Fruit fly (Drosophila melanogaster): ENCODE data around the gene TkR99D.
A peak's percentile ranks its signal among the peaks of the same experiment; 100 is the strongest.

Gene TkR99D

dm6 chr3R:30012602-30013489, 43.6 kb upstream of the TkR99D start (continued):
- TF ChIP-seq CG9727 (GFP tag; optimal IDR thresholded peaks at IDR 0.05), result peak; percentile 28
- TF ChIP-seq CG11695 (GFP tag; IDR thresholded peaks at IDR 0.05), result 0 out of 3 replicates have a peak, but pooled peaks have one; percentile 35
- TF ChIP-seq CG18011 (GFP tag; optimal IDR thresholded peaks at IDR 0.05), result no peak
- no peak for TF ChIP-seq CG9609 (GFP tag; optimal IDR thresholded peaks at IDR 0.05)
- no peak for TF ChIP-seq Spps (tag; optimal IDR thresholded peaks at IDR 0.05)
- TF ChIP-seq slbo (GFP tag; IDR thresholded peaks at IDR 0.05), result peak; percentile 48; the same call in 1 of the 2 replicates
- TF ChIP-seq NC2β (GFP tag; optimal IDR thresholded peaks at IDR 0.05), result no peak
- peak; percentile 54 for TF ChIP-seq Atf6 (GFP tag; IDR thresholded peaks at IDR 0.05)
- no peak for TF ChIP-seq ase (GFP tag; IDR thresholded peaks at IDR 0.05)
- peak; percentile 71 for TF ChIP-seq grn (GFP tag; optimal IDR thresholded peaks at IDR 0.05)
- no peak for TF ChIP-seq CG15696 (tag; optimal IDR thresholded peaks at IDR 0.05)
- TF ChIP-seq Chrac-16 (GFP tag; optimal IDR thresholded peaks at IDR 0.05), result no peak
- TF ChIP-seq CG8388 (GFP tag; optimal IDR thresholded peaks at IDR 0.05), result no peak
- TF ChIP-seq danr (GFP tag; IDR thresholded peaks at IDR 0.05), result no peak
- peak; percentile 32 for TF ChIP-seq ERR (GFP tag; optimal IDR thresholded peaks at IDR 0.05)
- no peak for TF ChIP-seq chm (GFP tag; IDR thresholded peaks at IDR 0.05)
- TF ChIP-seq CG17612 (GFP tag; IDR thresholded peaks at IDR 0.05), result no peak
- TF ChIP-seq Oli (tag; optimal IDR thresholded peaks at IDR 0.05), result no peak
- TF ChIP-seq MBD-R2 (GFP tag; IDR thresholded peaks at IDR 0.05), result no peak; the same call in 1 of the 2 replicates
- no peak for TF ChIP-seq CG13287 (GFP tag; IDR thresholded peaks at IDR 0.05; ENCODE audit: partially characterized antibody)
- no peak for TF ChIP-seq CG6654 (GFP tag; optimal IDR thresholded peaks at IDR 0.05)
- no peak for TF ChIP-seq Nf-YC (tag; optimal IDR thresholded peaks at IDR 0.05)
- peak; percentile 78 for TF ChIP-seq CG13624 (GFP tag; optimal IDR thresholded peaks at IDR 0.05)
- TF ChIP-seq dati (GFP tag; IDR thresholded peaks at IDR 0.05), result no peak
- peak; percentile 27 for TF ChIP-seq CG34376 (GFP tag; optimal IDR thresholded peaks at IDR 0.05)
- no peak for TF ChIP-seq HLHmδ (GFP tag; optimal IDR thresholded peaks at IDR 0.05)
- TF ChIP-seq Drgx (GFP tag; IDR thresholded peaks at IDR 0.05), result peak; percentile 59
- peak; percentile 42 for TF ChIP-seq CG2120 (GFP tag; optimal IDR thresholded peaks at IDR 0.05)
- no peak for TF ChIP-seq Ets65A (GFP tag)
- no peak for TF ChIP-seq gro (GFP tag; optimal IDR thresholded peaks at IDR 0.05)
- TF ChIP-seq CG11247 (GFP tag; IDR thresholded peaks at IDR 0.05), result 0 out of 2 replicates have a peak, but pooled peaks have one; percentile 27
- no peak for TF ChIP-seq tio (GFP tag; optimal IDR thresholded peaks at IDR 0.05)
- no peak for TF ChIP-seq hkb (optimal IDR thresholded peaks at IDR 0.05)
- peak; percentile 47 for TF ChIP-seq hkb (GFP tag; IDR thresholded peaks at IDR 0.05)
- no peak for TF ChIP-seq bsh (GFP tag; optimal IDR thresholded peaks at IDR 0.05)
- no peak for TF ChIP-seq ken (GFP tag; IDR thresholded peaks at IDR 0.05)
- 0 out of 2 replicates have a peak, but pooled peaks have one; percentile 25 for TF ChIP-seq Ada2b (GFP tag; IDR thresholded peaks at IDR 0.05)
- TF ChIP-seq her (GFP tag; optimal IDR thresholded peaks at IDR 0.05), result no peak
- no peak for TF ChIP-seq CG10431 (GFP tag; optimal IDR thresholded peaks at IDR 0.05)
- TF ChIP-seq Blimp-1 (GFP tag; optimal IDR thresholded peaks at IDR 0.05), result no peak
- TF ChIP-seq Dbx (GFP tag; IDR thresholded peaks at IDR 0.05), result peak; percentile 33; the same call in 1 of the 3 replicates
- no peak for TF ChIP-seq Fer1 (GFP tag; optimal IDR thresholded peaks at IDR 0.05)
- TF ChIP-seq CG7271 (tag; optimal IDR thresholded peaks at IDR 0.05), result no peak
- peak; percentile 20 for TF ChIP-seq Dek (tag; optimal IDR thresholded peaks at IDR 0.05)
